Worm (Caenorhabditis elegans): Measurements from ENCODE around the gene C25B8.8.

Gene C25B8.8

ce11 chrX:6593178-6593786 is 16.5 kb upstream of the C25B8.8 start (continued):
- peak; percentile 77 for TF ChIP-seq hlh-15 (tag; optimal IDR thresholded peaks at IDR 0.05)
- no peak for TF ChIP-seq pax-1 (tag; optimal IDR thresholded peaks at IDR 0.05)
- TF ChIP-seq fkh-6 (tag; optimal IDR thresholded peaks at IDR 0.05) = peak; percentile 92
- TF ChIP-seq lim-6 (tag; optimal IDR thresholded peaks at IDR 0.05) = peak; percentile 73
- TF ChIP-seq hlh-30 (tag; optimal IDR thresholded peaks at IDR 0.05; ENCODE audit: insufficient read depth) = peak; percentile 25
- TF ChIP-seq dmd-4 (tag; optimal IDR thresholded peaks at IDR 0.05; ENCODE audit: borderline replicate concordance) = peak; percentile 87
- peak; percentile 82 for TF ChIP-seq sox-2 (GFP tag; IDR thresholded peaks at IDR 0.05)
- peak; percentile 79 for TF ChIP-seq ceh-2 (tag; optimal IDR thresholded peaks at IDR 0.05)
- TF ChIP-seq hlh-8 (tag; optimal IDR thresholded peaks at IDR 0.05) = peak; percentile 46
- peak; percentile 58 for TF ChIP-seq pag-3 (tag; optimal IDR thresholded peaks at IDR 0.05; ENCODE audit: borderline replicate concordance)
- peak; percentile 89 for TF ChIP-seq gmeb-2 (tag; optimal IDR thresholded peaks at IDR 0.05)
- peak; percentile 93 for TF ChIP-seq elt-2 (tag; optimal IDR thresholded peaks at IDR 0.05)
- TF ChIP-seq ttx-3 (tag; optimal IDR thresholded peaks at IDR 0.05) = peak; percentile 87
- peak; percentile 77 for TF ChIP-seq C08G9.2 (tag; optimal IDR thresholded peaks at IDR 0.05)
- TF ChIP-seq pha-4 (tag; optimal IDR thresholded peaks at IDR 0.05) = no peak
- peak; percentile 88 for TF ChIP-seq che-1 (tag; optimal IDR thresholded peaks at IDR 0.05)
- TF ChIP-seq ceh-9 (tag; optimal IDR thresholded peaks at IDR 0.05) = peak; percentile 61
- peak; percentile 80 for TF ChIP-seq ceh-48 (tag; optimal IDR thresholded peaks at IDR 0.05)
- peak; percentile 66 for TF ChIP-seq dve-1 (tag; optimal IDR thresholded peaks at IDR 0.05)
- TF ChIP-seq F13H6.1 (tag; optimal IDR thresholded peaks at IDR 0.05) = peak; percentile 74
- peak; percentile 73 for TF ChIP-seq K09A11.1 (tag; optimal IDR thresholded peaks at IDR 0.05; ENCODE audit: insufficient read depth)
- TF ChIP-seq madf-2 (tag; optimal IDR thresholded peaks at IDR 0.05) = peak; percentile 85
- no peak for TF ChIP-seq mec-3 (tag; optimal IDR thresholded peaks at IDR 0.05; ENCODE audit: borderline replicate concordance)
- peak; percentile 89 for TF ChIP-seq unc-3 (GFP tag; conservative IDR thresholded peaks at IDR 0.05)
- peak; percentile 80 for TF ChIP-seq unc-3 (tag; optimal IDR thresholded peaks at IDR 0.05)
- peak; percentile 81 for TF ChIP-seq ceh-14 (tag; optimal IDR thresholded peaks at IDR 0.05)
- peak; percentile 84 for TF ChIP-seq sox-4 (tag; optimal IDR thresholded peaks at IDR 0.05)
- no peak for TF ChIP-seq nhr-11 (tag; optimal IDR thresholded peaks at IDR 0.05)
- peak; percentile 94 for TF ChIP-seq syd-9 (tag; optimal IDR thresholded peaks at IDR 0.05)
- TF ChIP-seq odd-2 (tag; optimal IDR thresholded peaks at IDR 0.05) = peak; percentile 49
- peak; percentile 74 for TF ChIP-seq eyg-1 (tag; optimal IDR thresholded peaks at IDR 0.05)
- TF ChIP-seq elt-4 (tag; optimal IDR thresholded peaks at IDR 0.05) = no peak
- peak; percentile 83 for TF ChIP-seq K02D7.2 (tag; optimal IDR thresholded peaks at IDR 0.05)
- peak; percentile 84 for TF ChIP-seq unc-86 (tag; optimal IDR thresholded peaks at IDR 0.05)
- no peak for TF ChIP-seq pros-1 (tag; optimal IDR thresholded peaks at IDR 0.05)
- peak; percentile 77 for TF ChIP-seq ztf-16 (tag; optimal IDR thresholded peaks at IDR 0.05)
- no peak for TF ChIP-seq ceh-22 (tag; optimal IDR thresholded peaks at IDR 0.05)
- peak; percentile 85 for TF ChIP-seq ceh-6 (GFP tag; optimal IDR thresholded peaks at IDR 0.05)
- TF ChIP-seq ama-1 (optimal IDR thresholded peaks at IDR 0.05) = no peak
- TF ChIP-seq tbx-2 (tag; optimal IDR thresholded peaks at IDR 0.05) = peak; percentile 79
- peak; percentile 73 for TF ChIP-seq pha-2 (tag; optimal IDR thresholded peaks at IDR 0.05)
- peak; percentile 54 for TF ChIP-seq ceh-31 (tag; optimal IDR thresholded peaks at IDR 0.05)
- TF ChIP-seq ceh-18 (tag; optimal IDR thresholded peaks at IDR 0.05) = peak; percentile 81
- TF ChIP-seq nfya-1 (tag; optimal IDR thresholded peaks at IDR 0.05) = peak; percentile 44
